Fruit fly (Drosophila melanogaster) whole organism, embryonic: Measurements from ENCODE around the gene dpr14.

Experiments
- Atf6 ChIP-seq: fragments of 200-800 bp; sonication (Bioruptor generic); IDR thresholded peaks from 2 replicates; pipeline ENCODE4 v1.3.6; 2022; ENCODE audit warnings: missing biosample characterization, missing genetic modification characterization
- BtbVII ChIP-seq: fragments of 200-800 bp; sonication (Bioruptor generic); optimal IDR thresholded peaks from 3 replicates; lab custom pipeline; 2017; ENCODE audit warnings: missing biosample characterization, mild to moderate bottlenecking, missing genetic modification characterization
- CG11398 ChIP-seq: fragments of 200-800 bp; sonication (Bioruptor generic); optimal IDR thresholded peaks from 2 replicates; lab custom pipeline; 2016; ENCODE audit warnings: missing biosample characterization, missing genetic modification characterization
- CG12659 ChIP-seq: fragments of 200-800 bp; sonication (Bioruptor generic); optimal IDR thresholded peaks from 3 replicates; lab custom pipeline; 2017; ENCODE audit warnings: mild to moderate bottlenecking, missing biosample characterization, missing genetic modification reagents, missing genetic modification characterization
- CG13123 ChIP-seq: fragments of 200-800 bp; sonication (Bioruptor generic); optimal IDR thresholded peaks from 2 replicates; lab custom pipeline; 2016; ENCODE audit warnings: missing biosample characterization, missing genetic modification characterization
- CG13287 ChIP-seq: fragments of 200-800 bp; sonication (Bioruptor generic); IDR thresholded peaks from 2 replicates; pipeline ENCODE4 v1.3.6; 2022; ENCODE audit warnings: missing biosample characterization, missing genetic modification characterization; ENCODE audit not compliant: partially characterized antibody
- CG14710 ChIP-seq: fragments of 200-800 bp; sonication (Bioruptor generic); optimal IDR thresholded peaks from 3 replicates; lab custom pipeline; 2019; ENCODE audit warnings: missing biosample characterization, mild to moderate bottlenecking, missing genetic modification characterization, moderate library complexity
- CG15479 ChIP-seq: fragments of 200-800 bp; sonication (Bioruptor generic); optimal IDR thresholded peaks from 3 replicates; lab custom pipeline; 2019; ENCODE audit warnings: missing biosample characterization, mild to moderate bottlenecking, missing genetic modification characterization, moderate library complexity
- CG16779 ChIP-seq: fragments of 200-800 bp; sonication (Bioruptor generic); IDR thresholded peaks from 2 replicates; pipeline ENCODE4 v1.3.6; 2022; ENCODE audit warnings: missing biosample characterization, missing genetic modification characterization
- CG17186 ChIP-seq: fragments of 200-800 bp; sonication (Bioruptor generic); optimal IDR thresholded peaks from 3 replicates; lab custom pipeline; 2017; ENCODE audit warnings: missing biosample characterization, missing genetic modification reagents, missing genetic modification characterization
- CG17802 ChIP-seq: fragments of 200-800 bp; sonication (Bioruptor generic); optimal IDR thresholded peaks from 2 replicates; lab custom pipeline; 2018; ENCODE audit warnings: missing biosample characterization, mild to moderate bottlenecking, missing genetic modification characterization, moderate library complexity
- CG2712 ChIP-seq: fragments of 200-800 bp; optimal IDR thresholded peaks from 3 replicates; lab custom pipeline; 2019; ENCODE audit warnings: missing biosample characterization, mild to moderate bottlenecking, missing genetic modification characterization, moderate library complexity
- CG2889 ChIP-seq: fragments of 200-800 bp; sonication (Bioruptor generic); IDR thresholded peaks from 3 replicates; pipeline ENCODE4 v1.3.6; 2022; ENCODE audit warnings: missing biosample characterization, missing genetic modification characterization
- CG34224 ChIP-seq: fragments of 200-800 bp; sonication (Bioruptor generic); IDR thresholded peaks from 3 replicates; pipeline ENCODE4 v1.3.6; 2022; ENCODE audit warnings: missing biosample characterization, missing genetic modification characterization; ENCODE audit not compliant: partially characterized antibody
- CG4617 ChIP-seq: fragments of 200-800 bp; sonication (Bioruptor generic); optimal IDR thresholded peaks from 3 replicates; lab custom pipeline; 2016; ENCODE audit warnings: missing biosample characterization, missing genetic modification characterization, borderline replicate concordance
- CG7372 ChIP-seq: fragments of 200-800 bp; sonication (Bioruptor generic); IDR thresholded peaks from 2 replicates; pipeline ENCODE4 v1.3.6; 2022; ENCODE audit warnings: missing biosample characterization, missing genetic modification characterization
- CG8359 ChIP-seq: fragments of 200-800 bp; sonication (Bioruptor generic); optimal IDR thresholded peaks from 2 replicates; lab custom pipeline; 2017; ENCODE audit warnings: missing biosample characterization, mild to moderate bottlenecking, missing genetic modification characterization, borderline replicate concordance
- CkIIα-i1 ChIP-seq: fragments of 200-800 bp; sonication (Bioruptor generic); IDR thresholded peaks from 2 replicates; pipeline ENCODE4 v1.3.6; 2022; ENCODE audit warnings: missing biosample characterization, missing genetic modification characterization
- CoRest ChIP-seq: fragments of 200-800 bp; sonication (Bioruptor generic); optimal IDR thresholded peaks from 3 replicates; lab custom pipeline; 2018; ENCODE audit warnings: missing biosample characterization, mild to moderate bottlenecking, missing genetic modification characterization, moderate library complexity
- D19A ChIP-seq: fragments of 200-800 bp; optimal IDR thresholded peaks from 3 replicates; lab custom pipeline; 2019; ENCODE audit warnings: missing biosample characterization, mild to moderate bottlenecking, missing genetic modification characterization, moderate library complexity
- Fer2 ChIP-seq: fragments of 200-800 bp; sonication (Bioruptor generic); optimal IDR thresholded peaks from 2 replicates; lab custom pipeline; 2018; ENCODE audit warnings: missing biosample characterization, mild to moderate bottlenecking, missing genetic modification characterization, moderate library complexity
- HLH54F ChIP-seq: fragments of 200-800 bp; sonication (Bioruptor generic); optimal IDR thresholded peaks from 3 replicates; lab custom pipeline; 2016; ENCODE audit warnings: missing biosample characterization, missing genetic modification characterization
- HLHmδ ChIP-seq: fragments of 200-800 bp; sonication (Bioruptor generic); optimal IDR thresholded peaks from 2 replicates; lab custom pipeline; 2018; ENCODE audit warnings: missing biosample characterization, mild to moderate bottlenecking, missing genetic modification characterization, moderate library complexity
- Kr ChIP-seq: fragments of 200-800 bp; sonication (Bioruptor generic); optimal IDR thresholded peaks from 2 replicates; lab custom pipeline; 2017; ENCODE audit warnings: missing biosample characterization, mild to moderate bottlenecking, missing genetic modification characterization
- Mad ChIP-seq: fragments of 200-800 bp; sonication (Bioruptor generic); optimal IDR thresholded peaks from 2 replicates; lab custom pipeline; 2016; ENCODE audit warnings: missing biosample characterization, missing genetic modification characterization
- Med ChIP-seq: fragments of 200-800 bp; sonication (Bioruptor generic); peaks from one replicate; lab custom pipeline; 2016; ENCODE audit warnings: missing biosample characterization, missing genetic modification characterization, mild to moderate bottlenecking, inconsistent platforms, moderate library complexity
- NK7.1 ChIP-seq: fragments of 200-800 bp; sonication (Bioruptor generic); optimal IDR thresholded peaks from 3 replicates; lab custom pipeline; 2016; ENCODE audit warnings: missing biosample characterization, missing genetic modification characterization
- Rx ChIP-seq: fragments of 200-800 bp; sonication (Bioruptor generic); IDR thresholded peaks from 2 replicates; pipeline ENCODE4 v1.3.6; 2022; ENCODE audit warnings: missing biosample characterization, missing genetic modification characterization
- Stat92E ChIP-seq, 3 experiments: fragments of >200 bp in 2 of 3; fragments of 200-800 bp in 1 of 3; sonication (Bioruptor generic) in 1 of 3; optimal IDR thresholded peaks; 2 replicates each; lab custom pipeline; 2017 to 2019; ENCODE audit warnings: missing biosample characterization in 3 of 3, missing genetic modification characterization in 3 of 3, mild to moderate bottlenecking in 1 of 3, moderate library complexity in 1 of 3
- Trl ChIP-seq, 3 experiments: fragments of >200 bp in 2 of 3; fragments of 200-800 bp in 1 of 3; sonication (Bioruptor generic) in 1 of 3; optimal IDR thresholded peaks; 2 replicates in 1 of 3; 3 replicates in 2 of 3; lab custom pipeline; 2016 to 2017; ENCODE audit warnings: missing biosample characterization in 1 of 3, missing genetic modification characterization in 1 of 3
- ab ChIP-seq: fragments of 200-800 bp; sonication (Bioruptor generic); optimal IDR thresholded peaks from 2 replicates; lab custom pipeline; 2016; ENCODE audit warnings: missing biosample characterization, missing genetic modification characterization
- ap ChIP-seq: fragments of 200-800 bp; sonication (Bioruptor generic); IDR thresholded peaks from 2 replicates; pipeline ENCODE4 v1.3.6; 2022; ENCODE audit warnings: missing biosample characterization, missing genetic modification characterization
- az2 ChIP-seq: fragments of 200-800 bp; sonication (Bioruptor generic); optimal IDR thresholded peaks from 3 replicates; lab custom pipeline; 2016; ENCODE audit warnings: missing biosample characterization, missing genetic modification characterization
- bowl ChIP-seq: fragments of 200-800 bp; sonication (Bioruptor generic); IDR thresholded peaks from 2 replicates; pipeline ENCODE4 v1.3.6; 2022; ENCODE audit warnings: missing biosample characterization, missing genetic modification characterization
- cad ChIP-seq: fragments of >200 bp; optimal IDR thresholded peaks from 2 replicates; lab custom pipeline; 2017; ENCODE audit warnings: missing biosample characterization, missing genetic modification characterization
- fd3F ChIP-seq: fragments of 200-800 bp; sonication (Bioruptor generic); optimal IDR thresholded peaks from 2 replicates; lab custom pipeline; 2018; ENCODE audit warnings: missing biosample characterization, mild to moderate bottlenecking, missing genetic modification characterization, moderate library complexity
- gce ChIP-seq: fragments of 200-800 bp; sonication (Bioruptor generic); IDR thresholded peaks from 3 replicates; pipeline ENCODE4 v1.3.6; 2022; ENCODE audit warnings: missing biosample characterization, missing genetic modification characterization
- jigr1 ChIP-seq: fragments of 200-800 bp; sonication (Bioruptor generic); IDR thresholded peaks from 3 replicates; pipeline ENCODE4 v1.3.6; 2022; ENCODE audit warnings: missing biosample characterization, missing genetic modification characterization
- lmd ChIP-seq: fragments of 200-800 bp; sonication (Bioruptor generic); IDR thresholded peaks from 2 replicates; pipeline ENCODE4 v1.3.6; 2022; ENCODE audit warnings: missing biosample characterization, missing genetic modification characterization
- nau ChIP-seq: fragments of 200-800 bp; sonication (Bioruptor generic); optimal IDR thresholded peaks from 3 replicates; lab custom pipeline; 2017; ENCODE audit warnings: missing biosample characterization, mild to moderate bottlenecking, missing genetic modification characterization, missing genetic modification reagents
- nom ChIP-seq: fragments of 200-800 bp; sonication (Bioruptor generic); optimal IDR thresholded peaks from 2 replicates; lab custom pipeline; 2017; ENCODE audit warnings: missing biosample characterization, missing genetic modification characterization, mild to moderate bottlenecking, moderate library complexity, missing genetic modification reagents
- odd ChIP-seq: fragments of 200-800 bp; sonication (Bioruptor generic); optimal IDR thresholded peaks from 2 replicates; lab custom pipeline; 2017; ENCODE audit warnings: missing biosample characterization, mild to moderate bottlenecking, missing genetic modification characterization
- seq ChIP-seq: fragments of 200-800 bp; sonication (Bioruptor generic); IDR thresholded peaks from 2 replicates; pipeline ENCODE4 v1.3.6; 2022; ENCODE audit warnings: missing biosample characterization, missing genetic modification characterization
- sima ChIP-seq: fragments of 200-800 bp; sonication (Bioruptor generic); optimal IDR thresholded peaks from 2 replicates; lab custom pipeline; 2016; ENCODE audit warnings: missing biosample characterization, missing genetic modification characterization
- ttk ChIP-seq: fragments of 200-800 bp; sonication (Bioruptor generic); IDR thresholded peaks from 2 replicates; pipeline ENCODE4 v2.1.2; 2022; ENCODE audit warnings: missing biosample characterization, missing genetic modification characterization
- twi ChIP-seq: fragments of 200-800 bp; optimal IDR thresholded peaks from 2 replicates; lab custom pipeline; 2019; ENCODE audit warnings: missing biosample characterization, mild to moderate bottlenecking, missing genetic modification characterization, moderate library complexity
- wek ChIP-seq: fragments of 200-800 bp; sonication (Bioruptor generic); optimal IDR thresholded peaks from 3 replicates; lab custom pipeline; 2018; ENCODE audit warnings: missing biosample characterization, mild to moderate bottlenecking, missing genetic modification characterization, moderate library complexity
- zen ChIP-seq: fragments of 200-800 bp; sonication (Bioruptor generic); optimal IDR thresholded peaks from 3 replicates; lab custom pipeline; 2018; ENCODE audit warnings: missing biosample characterization, mild to moderate bottlenecking, missing genetic modification characterization, moderate library complexity

The dpr14 gene

DNA sequence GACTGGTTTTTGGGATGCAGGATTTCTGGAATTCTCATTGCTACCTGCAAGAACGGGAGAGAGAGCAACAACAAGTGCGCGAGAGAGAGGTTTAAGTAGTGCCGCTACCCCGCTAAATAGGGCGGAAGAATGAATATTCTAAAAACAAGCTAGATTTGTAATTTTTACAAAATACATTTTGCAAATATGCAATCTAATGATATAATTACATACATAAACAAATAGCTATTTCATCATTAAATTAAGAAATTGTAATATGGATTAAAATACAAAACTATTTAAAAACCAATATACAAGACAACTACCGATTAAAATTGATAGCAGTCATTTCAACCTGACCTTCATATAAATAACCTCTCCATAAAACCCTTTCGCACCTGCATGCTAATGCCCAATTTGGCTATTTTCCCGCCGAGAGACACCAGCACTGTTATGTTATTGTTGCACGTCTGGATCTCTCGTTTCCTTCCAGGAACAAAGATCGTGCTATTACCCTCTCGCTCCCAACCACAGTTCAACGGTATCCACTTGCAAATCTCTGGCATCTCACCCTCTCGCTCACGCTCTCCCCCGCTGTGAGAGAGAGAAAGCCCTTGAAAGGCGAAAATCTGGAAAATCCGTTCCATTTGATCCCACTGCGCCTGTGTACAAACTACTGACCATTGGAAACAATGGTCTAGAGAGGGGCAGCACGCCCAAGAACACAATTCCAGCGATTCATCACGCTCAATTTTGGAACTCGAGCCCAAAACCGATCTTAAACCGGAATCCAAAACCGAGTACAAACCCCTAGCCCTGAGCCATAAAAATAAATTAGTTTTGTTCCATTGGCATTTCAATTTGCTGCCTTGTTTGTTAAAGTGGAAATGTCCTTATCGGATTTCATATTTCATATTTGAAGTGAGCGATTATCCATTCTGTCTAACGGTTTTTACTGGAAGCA lies 16.2 kb downstream of the dpr14 start, which contains the start of gene Nek2 (continued):
- TF ChIP-seq Rx (GFP tag; lab: Robert Waterston, UW) (0 out of 2 replicates have a peak, but pooled peaks have one; percentile 3), ttk (no peak), fd3F (GFP tag; lab: Kevin White, UChicago) (no peak), lmd (GFP tag; lab: Robert Waterston, UW) (no peak), CG4617 (GFP tag; lab: Kevin White, UChicago) (no peak), Kr (peak; percentile 97), Trl (optimal IDR thresholded peaks at IDR 0.05; lab: Kevin White, UChicago) (peak in 1 of 2 experiments; percentile 57), Trl (GFP tag; optimal IDR thresholded peaks at IDR 0.05; lab: Kevin White, UChicago) (no peak), Med (GFP tag; lab: Kevin White, UChicago) (no peak), CG15479 (GFP tag; lab: Kevin White, UChicago) (peak; percentile 47), CG7372 (no peak), CoRest (tag; lab: Kevin White, UChicago) (no peak), HLHmδ (peak; percentile 4), odd (GFP tag; lab: Kevin White, UChicago) (no peak), gce (GFP tag; lab: Robert Waterston, UW) (no peak), cad (peak; percentile 55), Fer2 (no peak), CG12659 (no peak), wek (no peak), CG34224 (GFP tag; lab: Robert Waterston, UW) (no peak), BtbVII (GFP tag; lab: Kevin White, UChicago) (no peak), sima (GFP tag; lab: Kevin White, UChicago) (no peak), zen (peak; percentile 31), CG13287 (GFP tag; lab: Robert Waterston, UW) (no peak), Mad (no peak), CG16779 (GFP tag; lab: Robert Waterston, UW) (no peak), bowl (no peak), CG17186 (GFP tag; lab: Kevin White, UChicago) (no peak), az2 (GFP tag; lab: Kevin White, UChicago) (no peak), ap (no peak), CG13123 (GFP tag; lab: Kevin White, UChicago) (no peak), Stat92E (GFP tag; optimal IDR thresholded peaks at IDR 0.05; lab: Kevin White, UChicago) (peak in 1 of 3 experiments; percentile 2), NK7.1 (GFP tag; lab: Kevin White, UChicago) (no peak), D19A (tag; lab: Kevin White, UChicago) (no peak), CG14710 (peak; percentile 18), HLH54F (GFP tag; lab: Kevin White, UChicago) (no peak), CkIIα-i1 (GFP tag; lab: Robert Waterston, UW) (no peak), CG2889 (GFP tag; lab: Robert Waterston, UW) (no peak), Atf6 (GFP tag; lab: Robert Waterston, UW) (no peak), CG8359 (no peak), twi (tag; lab: Kevin White, UChicago) (peak; percentile 14), nom (GFP tag; lab: Kevin White, UChicago) (no peak), nau (GFP tag; lab: Kevin White, UChicago) (no peak), jigr1 (GFP tag; lab: Robert Waterston, UW) (no peak), CG11398 (GFP tag; lab: Kevin White, UChicago) (no peak), seq (GFP tag; lab: Robert Waterston, UW) (no peak), CG17802 (tag; lab: Kevin White, UChicago) (no peak), CG2712 (tag; lab: Kevin White, UChicago) (peak; percentile 9), ab (GFP tag; lab: Kevin White, UChicago) (no peak)
